Fruit fly (Drosophila melanogaster) whole organism, embryonic: ENCODE results near the gene ssp3.

Source experiments
- Bdp1 ChIP-seq: fragments of 200-800 bp; sonication (Bioruptor generic); optimal IDR thresholded peaks from 3 replicates; lab custom pipeline; 2016; ENCODE audit warnings: missing biosample characterization, missing genetic modification characterization
- Dad ChIP-seq: fragments of 200-800 bp; sonication (Bioruptor generic); optimal IDR thresholded peaks from 3 replicates; lab custom pipeline; 2016; ENCODE audit warnings: missing biosample characterization, missing genetic modification characterization

DNA sequence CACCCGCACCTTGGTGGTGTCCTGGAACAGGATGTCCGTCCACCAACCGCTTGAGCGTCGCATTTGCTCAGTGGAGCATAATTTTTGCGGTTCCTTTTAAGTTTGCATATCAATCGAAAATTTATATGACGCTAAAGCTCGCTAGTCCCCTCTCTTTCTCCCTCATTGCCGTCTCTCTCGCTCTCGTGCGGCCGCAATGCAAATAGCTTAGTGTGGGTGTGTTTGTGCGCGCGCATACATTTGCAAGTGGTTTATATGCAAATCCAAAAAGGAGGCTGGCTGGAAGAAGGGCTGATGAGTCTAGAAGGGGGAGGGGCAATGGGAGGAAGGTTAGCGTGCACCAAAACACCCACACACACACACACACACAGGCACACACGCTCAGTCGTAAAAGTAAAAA lies 56.9 kb downstream of the ssp3 start:
- TF ChIP-seq Bdp1 (GFP tag; lab: Kevin White, UChicago) (no peak), Dad (GFP tag; lab: Kevin White, UChicago) (no peak)
